Worm (Caenorhabditis elegans) whole organism, mixed stage, embryonic: ENCODE data around the gene col-86.
A peak's percentile ranks its signal among the peaks of the same experiment; 100 is the strongest.
"Not testable (repeated sequence)": the region's sequence is repeated elsewhere in the genome, so short reads cannot be mapped to it uniquely, and the experiment has no call there.

ENCODE experiments used
- M03D4.4 ChIP-seq: sonication (generic microtip); optimal IDR thresholded peaks from 2 replicates; lab custom pipeline; 2017; ENCODE audit warnings: mild to moderate bottlenecking, missing genetic modification characterization, missing compliant biosample characterization
- bed-3 ChIP-seq: fragments of 200-800 bp; sonication (Bioruptor generic); optimal IDR thresholded peaks from 3 replicates; lab custom pipeline; 2018; ENCODE audit warnings: mild to moderate bottlenecking, missing genetic modification characterization, moderate library complexity, missing compliant biosample characterization
- blmp-1 ChIP-seq: fragments of 150-350 bp; optimal IDR thresholded peaks from 2 replicates; lab custom pipeline; 2014; ENCODE audit warnings: missing biosample characterization, missing genetic modification characterization
- ceh-39 ChIP-seq: fragments of 150-350 bp; optimal IDR thresholded peaks from 2 replicates; lab custom pipeline; 2014; ENCODE audit warnings: missing biosample characterization, missing genetic modification characterization
- ceh-43 ChIP-seq: fragments of 200-800 bp; sonication (Bioruptor generic); optimal IDR thresholded peaks from 2 replicates; lab custom pipeline; 2018; ENCODE audit warnings: mild to moderate bottlenecking, missing genetic modification characterization, moderate library complexity, missing compliant biosample characterization
- ceh-83 ChIP-seq: fragments of 200-800 bp; sonication (Bioruptor generic); optimal IDR thresholded peaks from 2 replicates; lab custom pipeline; 2018; ENCODE audit warnings: mild to moderate bottlenecking, missing genetic modification characterization, missing compliant biosample characterization
- cnd-1 ChIP-seq: fragments of 200-800 bp; sonication (Bioruptor generic); optimal IDR thresholded peaks from 2 replicates; lab custom pipeline; 2018; ENCODE audit warnings: mild to moderate bottlenecking, missing genetic modification characterization, missing compliant biosample characterization
- drap-1 ChIP-seq: fragments of 200-800 bp; sonication (Bioruptor generic); optimal IDR thresholded peaks from 3 replicates; lab custom pipeline; 2018; ENCODE audit warnings: mild to moderate bottlenecking, missing genetic modification characterization, missing compliant biosample characterization
- elt-1 ChIP-seq: sonication (generic microtip); optimal IDR thresholded peaks from 2 replicates; lab custom pipeline; 2017; ENCODE audit warnings: missing genetic modification characterization, mild to moderate bottlenecking, missing compliant biosample characterization, antibody characterized with exemption, moderate library complexity, borderline replicate concordance; ENCODE audit not compliant: insufficient read depth
- elt-3 ChIP-seq: fragments of 150-350 bp; optimal IDR thresholded peaks from 2 replicates; lab custom pipeline; 2014; ENCODE audit warnings: missing biosample characterization, missing genetic modification characterization
- flh-1 ChIP-seq: fragments of 200-800 bp; sonication (Bioruptor generic); optimal IDR thresholded peaks from 2 replicates; lab custom pipeline; 2018; ENCODE audit warnings: mild to moderate bottlenecking, missing genetic modification characterization, moderate library complexity, missing compliant biosample characterization
- hlh-1 ChIP-seq: fragments of 150-350 bp; optimal IDR thresholded peaks from 2 replicates; lab custom pipeline; 2014; ENCODE audit warnings: missing biosample characterization, missing genetic modification reagents, missing genetic modification characterization
- lin-32 ChIP-seq: fragments of 200-800 bp; sonication (Bioruptor generic); optimal IDR thresholded peaks from 2 replicates; lab custom pipeline; 2018; ENCODE audit warnings: mild to moderate bottlenecking, missing genetic modification characterization, missing compliant biosample characterization
- lsy-2 ChIP-seq: fragments of 150-350 bp; optimal IDR thresholded peaks from 2 replicates; lab custom pipeline; 2014; ENCODE audit warnings: missing biosample characterization, missing genetic modification characterization
- mab-5 ChIP-seq: fragments of 150-350 bp; optimal IDR thresholded peaks from 2 replicates; lab custom pipeline; 2014; ENCODE audit warnings: missing biosample characterization, missing genetic modification characterization
- mep-1 ChIP-seq: fragments of 150-350 bp; optimal IDR thresholded peaks from 2 replicates; lab custom pipeline; 2017; ENCODE audit warnings: missing biosample characterization, missing genetic modification reagents, missing genetic modification characterization, inconsistent platforms
- mls-2 ChIP-seq: sonication (generic microtip); optimal IDR thresholded peaks from 2 replicates; lab custom pipeline; 2016; ENCODE audit warnings: mild to moderate bottlenecking, missing genetic modification characterization, moderate library complexity, missing compliant biosample characterization
- nhr-12 ChIP-seq: fragments of 150-350 bp; optimal IDR thresholded peaks from 2 replicates; lab custom pipeline; 2014; ENCODE audit warnings: missing biosample characterization, missing genetic modification characterization
- nhr-2 ChIP-seq: fragments of 150-350 bp; optimal IDR thresholded peaks from 2 replicates; lab custom pipeline; 2014; ENCODE audit warnings: missing biosample characterization, missing genetic modification characterization
- nhr-237 ChIP-seq: fragments of 150-350 bp; optimal IDR thresholded peaks from 2 replicates; lab custom pipeline; 2014; ENCODE audit warnings: missing biosample characterization, missing genetic modification characterization
- nhr-28 ChIP-seq: fragments of 150-350 bp; optimal IDR thresholded peaks from 2 replicates; lab custom pipeline; 2014; ENCODE audit warnings: missing biosample characterization, missing genetic modification characterization
- nhr-76 ChIP-seq: sonication (generic microtip); optimal IDR thresholded peaks from 2 replicates; lab custom pipeline; 2017; ENCODE audit warnings: missing biosample characterization, missing genetic modification characterization
- pha-4 ChIP-seq: fragments of 150-350 bp; optimal IDR thresholded peaks from 2 replicates; lab custom pipeline; 2018; ENCODE audit warnings: missing biosample characterization, missing genetic modification reagents, missing genetic modification characterization
- sem-2 ChIP-seq: fragments of 200-800 bp; sonication (Bioruptor generic); optimal IDR thresholded peaks from 2 replicates; lab custom pipeline; 2018; ENCODE audit warnings: mild to moderate bottlenecking, missing genetic modification characterization, missing compliant biosample characterization
- snpc-4 ChIP-seq: fragments of 150-350 bp; optimal IDR thresholded peaks from 2 replicates; lab custom pipeline; 2014; ENCODE audit warnings: missing biosample characterization, missing genetic modification characterization
- sptf-1 ChIP-seq: sonication (generic microtip); optimal IDR thresholded peaks from 2 replicates; lab custom pipeline; 2017; ENCODE audit warnings: mild to moderate bottlenecking, missing genetic modification characterization, moderate library complexity, missing compliant biosample characterization
- unc-39 ChIP-seq: fragments of 150-350 bp; optimal IDR thresholded peaks from 2 replicates; lab custom pipeline; 2014; ENCODE audit warnings: missing biosample characterization, missing genetic modification characterization
- unc-62 ChIP-seq: fragments of 150-350 bp; optimal IDR thresholded peaks from 2 replicates; lab custom pipeline; 2014; ENCODE audit warnings: missing biosample characterization, missing genetic modification reagents, missing genetic modification characterization
- zip-8 ChIP-seq: fragments of 150-350 bp; optimal IDR thresholded peaks from 2 replicates; lab custom pipeline; 2014; ENCODE audit warnings: missing biosample characterization, missing genetic modification characterization
- ztf-11 ChIP-seq: fragments of 150-350 bp; optimal IDR thresholded peaks from 2 replicates; lab custom pipeline; 2014; ENCODE audit warnings: missing biosample characterization, missing genetic modification characterization

The col-86 gene

ce11 chrII:13091857-13092256, 6.2 kb downstream of the col-86 start:
- TF ChIP-seq M03D4.4, result no peak
- no peak for TF ChIP-seq mab-5 (tag; lab: Kevin White, UChicago)
- TF ChIP-seq zip-8, result peak; percentile 59
- no peak for TF ChIP-seq bed-3 (GFP tag; lab: Kevin White, UChicago)
- TF ChIP-seq, all 35 proteins: peak for 1

ce11 chrII:13091123-13091522, 7.0 kb downstream of the col-86 start, which contains the start of gene Y81G3A.4:
TSS of gene Y81G3A.4 (plus strand) at chrII:13091423.
- TF ChIP-seq mab-5 (tag; lab: Kevin White, UChicago) (no peak), blmp-1 (tag; lab: Kevin White, UChicago) (no peak), nhr-237 (no peak), elt-3 (no peak), drap-1 (GFP tag; lab: Kevin White, UChicago) (no peak), hlh-1 (no peak), sptf-1 (no peak), snpc-4 (tag; lab: Kevin White, UChicago) (no peak), mls-2 (tag; lab: Kevin White, UChicago) (no peak), pha-4 (no peak), lin-32 (GFP tag; lab: Kevin White, UChicago) (no peak), zip-8 (no peak), cnd-1 (no peak), M03D4.4 (no peak), nhr-2 (tag; lab: Kevin White, UChicago) (no peak), nhr-12 (tag; lab: Kevin White, UChicago) (no peak), flh-1 (GFP tag; lab: Kevin White, UChicago) (no peak), ceh-43 (GFP tag; lab: Kevin White, UChicago) (no peak), nhr-76 (tag; lab: Kevin White, UChicago) (no peak), mep-1 (tag; lab: Kevin White, UChicago) (no peak)

- TF ChIP-seq sptf-1, result no peak
- TF ChIP-seq snpc-4 (tag; lab: Kevin White, UChicago), result no peak
- no peak for TF ChIP-seq elt-1 (tag; lab: Kevin White, UChicago)
- TF ChIP-seq mls-2 (tag; lab: Kevin White, UChicago), result no peak
- TF ChIP-seq cnd-1, result no peak
- no peak for TF ChIP-seq lsy-2 (tag; lab: Kevin White, UChicago)
- TF ChIP-seq, all 35 proteins: peak for 0
Measured at ce11 chrII:13085951-13086350, 12.1 kb downstream of the col-86 start.

ce11 chrII:13083752-13084214, 14.3 kb downstream of the col-86 start, which contains the start of the genes Y81G3A.1 and gcn-2:
TSS of gene Y81G3A.1 (minus strand) at chrII:13083926.
TSS of gene gcn-2 (plus strand) at chrII:13084164.
- TF ChIP-seq nhr-237 (peak; percentile 56), mep-1 (tag; lab: Kevin White, UChicago) (peak; percentile 8), blmp-1 (tag; lab: Kevin White, UChicago) (peak; percentile 25), nhr-28 (no peak)

- TF ChIP-seq unc-39 (tag; lab: Kevin White, UChicago); sem-2 (GFP tag; lab: Kevin White, UChicago); ztf-11 (tag; lab: Kevin White, UChicago): not testable (repeated sequence)
Measured at ce11 chrII:13082403-13082802, 15.7 kb downstream of the col-86 start, which contains the start of gene Y81G3A.6. TSS of gene Y81G3A.6 (minus strand) at chrII:13082503.

- not testable (repeated sequence) for TF ChIP-seq sem-2 (GFP tag; lab: Kevin White, UChicago); ceh-43 (GFP tag; lab: Kevin White, UChicago); mab-5 (tag; lab: Kevin White, UChicago)
Measured at ce11 chrII:13080607-13081006, 17.5 kb downstream of the col-86 start, which contains the start of gene Y81G3A.2. TSS of gene Y81G3A.2 (plus strand) at chrII:13080907.

ce11 chrII:13078848-13079428, 19.1 kb downstream of the col-86 start, which contains the start of gene F42G4.6:
TSS of gene F42G4.6 (plus strand) at chrII:13079378.
- no peak for TF ChIP-seq unc-39 (tag; lab: Kevin White, UChicago)
- no peak for TF ChIP-seq zip-8
- no peak for TF ChIP-seq ceh-83 (GFP tag; lab: Kevin White, UChicago)
- TF ChIP-seq unc-62, result no peak
- TF ChIP-seq ceh-43 (GFP tag; lab: Kevin White, UChicago), result no peak
- no peak for TF ChIP-seq nhr-76 (tag; lab: Kevin White, UChicago)
- no peak for TF ChIP-seq drap-1 (GFP tag; lab: Kevin White, UChicago)
- no peak for TF ChIP-seq mep-1 (tag; lab: Kevin White, UChicago)
- no peak for TF ChIP-seq nhr-28
- TF ChIP-seq elt-1 (tag; lab: Kevin White, UChicago), result no peak
- no peak for TF ChIP-seq nhr-237
- TF ChIP-seq lsy-2 (tag; lab: Kevin White, UChicago), result no peak
- no peak for TF ChIP-seq ceh-39
